Worm (Caenorhabditis elegans): ENCODE results near the gene K06B4.4.

Gene K06B4.4

DNA sequence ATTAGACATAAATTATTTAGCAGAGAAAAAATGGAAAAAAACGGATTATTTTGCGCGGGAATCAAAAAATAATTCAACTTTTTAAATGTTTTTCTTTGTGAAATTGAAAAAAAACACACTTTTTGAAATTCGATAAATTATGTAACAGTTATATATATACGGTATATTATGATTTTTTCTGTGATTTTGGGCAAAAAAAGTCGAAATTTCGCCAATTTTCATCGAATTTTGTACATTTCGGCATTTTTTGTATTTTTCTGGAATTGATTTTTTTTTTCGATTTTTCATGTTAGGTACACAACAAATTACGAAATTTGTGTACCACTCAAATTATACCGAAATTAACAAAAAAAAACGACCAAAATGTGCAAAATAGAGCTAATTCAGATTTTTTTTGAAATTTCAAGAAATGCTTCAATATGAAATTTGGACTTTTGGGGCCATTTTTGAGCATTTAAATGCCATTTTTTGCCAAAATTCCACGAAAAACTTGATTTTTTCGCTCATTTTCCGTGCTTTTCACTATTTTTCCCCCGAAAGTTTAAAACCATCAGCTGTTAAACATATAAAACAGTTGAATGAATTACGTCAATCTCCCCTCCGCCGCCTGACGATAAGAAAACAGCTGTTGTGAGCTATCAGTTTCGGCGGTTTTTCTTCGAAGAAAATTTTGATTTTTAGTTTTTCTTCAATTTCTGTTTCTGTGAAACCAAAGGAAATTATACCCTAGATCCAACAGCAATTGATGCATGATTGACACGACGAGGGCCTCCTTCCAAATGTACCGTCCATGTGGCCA lies 10.5 kb upstream of the K06B4.4 start (continued):
- TF ChIP-seq T20F7.1 (GFP tag; optimal IDR thresholded peaks at IDR 0.05) (no peak), dve-1 (tag; optimal IDR thresholded peaks at IDR 0.05; ENCODE audit: insufficient read depth) (no peak), R02D3.7 (tag; optimal IDR thresholded peaks at IDR 0.05) (no peak), daf-12 (tag; optimal IDR thresholded peaks at IDR 0.05) (no peak), Y48G9A.11 (GFP tag; IDR thresholded peaks at IDR 0.05) (no peak), dpl-1 (GFP tag; optimal IDR thresholded peaks at IDR 0.05) (no peak), Y105C5A.15 (GFP tag; IDR thresholded peaks at IDR 0.05) (no peak), snpc-1.2 (GFP tag; IDR thresholded peaks at IDR 0.05) (no peak), ztf-7 (tag; optimal IDR thresholded peaks at IDR 0.05) (no peak), Y5F2A.4 (GFP tag; optimal IDR thresholded peaks at IDR 0.05) (no peak), ces-1 (GFP tag; optimal IDR thresholded peaks at IDR 0.05) (no peak), dmd-6 (GFP tag; IDR thresholded peaks at IDR 0.05) (peak; percentile 49)

DNA sequence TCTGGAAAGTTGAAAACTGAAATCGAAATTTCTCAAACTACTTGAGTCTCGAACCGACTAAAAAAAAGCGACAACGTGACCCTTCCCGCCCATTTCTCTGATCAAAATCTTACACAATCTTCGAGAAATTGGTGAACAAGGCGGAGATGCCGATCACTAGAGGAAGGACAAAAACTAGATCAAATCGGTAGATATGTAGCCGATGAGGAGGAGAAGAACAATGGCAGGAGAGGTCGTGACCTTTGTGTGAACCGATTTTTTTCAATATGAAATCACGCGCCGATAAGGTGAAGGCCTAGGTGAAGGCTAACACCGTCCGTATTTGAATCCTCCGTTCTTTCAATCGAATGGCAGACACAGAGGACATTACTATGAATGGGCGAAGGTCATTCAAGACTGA lies 8.0 kb upstream of the K06B4.4 start:
- TF ChIP-seq lin-1 (GFP tag; IDR thresholded peaks at IDR 0.05) = no peak
- 0 out of 2 replicates have a peak, but pooled peaks have one; percentile 6 for TF ChIP-seq nhr-41 (GFP tag; IDR thresholded peaks at IDR 0.05)
- TF ChIP-seq nhr-25 (tag; optimal IDR thresholded peaks at IDR 0.05; ENCODE audit: borderline replicate concordance, insufficient read depth) = peak; percentile 94
- 0 out of 2 replicates have a peak, but pooled peaks have one; percentile 7 for TF ChIP-seq tra-1 (GFP tag; IDR thresholded peaks at IDR 0.05)
- TF ChIP-seq hlh-11 (tag; optimal IDR thresholded peaks at IDR 0.05) = peak; percentile 10
- peak in 1 of 2 experiments; percentile 97 for TF ChIP-seq unc-62 (GFP tag; optimal IDR thresholded peaks at IDR 0.05 in 1 of 2)
- no peak for TF ChIP-seq unc-62 (tag; optimal IDR thresholded peaks at IDR 0.05)
- no peak for TF ChIP-seq ceh-28 (tag; optimal IDR thresholded peaks at IDR 0.05)
- peak; percentile 44 for TF ChIP-seq mep-1 (tag; optimal IDR thresholded peaks at IDR 0.05)
- no peak for TF ChIP-seq attf-4 (tag; optimal IDR thresholded peaks at IDR 0.05)
- no peak for TF ChIP-seq zip-11 (GFP tag; IDR thresholded peaks at IDR 0.05)
- TF ChIP-seq mdt-29 (GFP tag; IDR thresholded peaks at IDR 0.05) = no peak
- peak; percentile 55 for TF ChIP-seq hlh-30 (tag; optimal IDR thresholded peaks at IDR 0.05; ENCODE audit: insufficient read depth)
- TF ChIP-seq nhr-28 (tag; optimal IDR thresholded peaks at IDR 0.05) = peak; percentile 20
- no peak for TF ChIP-seq nhr-76 (tag; optimal IDR thresholded peaks at IDR 0.05)
- no peak for TF ChIP-seq ceh-44 (GFP tag; IDR thresholded peaks at IDR 0.05)

DNA sequence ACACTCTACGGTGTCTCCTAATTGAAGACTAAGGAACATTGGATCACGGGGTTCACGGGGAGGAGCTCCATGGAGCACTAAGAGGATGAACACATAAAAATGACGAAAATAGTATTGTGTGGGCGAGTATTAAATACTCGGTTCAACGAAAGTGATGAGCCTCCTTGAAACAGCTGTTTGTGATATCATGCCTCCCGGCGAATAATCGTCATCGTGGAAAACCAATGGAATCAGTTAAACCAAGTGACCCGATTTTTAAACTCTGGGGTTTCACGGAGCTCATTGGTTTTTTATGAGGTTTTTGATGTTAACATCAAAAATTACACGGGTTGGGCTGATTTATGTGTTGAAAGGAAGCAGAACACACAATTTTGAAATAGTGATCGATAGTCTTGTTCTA lies 7.4 kb upstream of the K06B4.4 start:
- TF ChIP-seq Y5F2A.4 (GFP tag; optimal IDR thresholded peaks at IDR 0.05) = no peak
- no peak for TF ChIP-seq ama-1 (optimal IDR thresholded peaks at IDR 0.05)
- no peak for TF ChIP-seq ceh-32 (tag; optimal IDR thresholded peaks at IDR 0.05; ENCODE audit: poor library complexity)
- TF ChIP-seq zfp-2 (tag; optimal IDR thresholded peaks at IDR 0.05) = no peak
- TF ChIP-seq F10B5.3 (tag; optimal IDR thresholded peaks at IDR 0.05) = no peak
- peak; percentile 80 for TF ChIP-seq aha-1 (tag)
- no peak for TF ChIP-seq sdz-12 (GFP tag; optimal IDR thresholded peaks at IDR 0.05)
- no peak for TF ChIP-seq hif-1 (tag; optimal IDR thresholded peaks at IDR 0.05)
- TF ChIP-seq mxl-3 (GFP tag; optimal IDR thresholded peaks at IDR 0.05) = no peak
- no peak for TF ChIP-seq mdt-29 (GFP tag; IDR thresholded peaks at IDR 0.05)
- TF ChIP-seq lin-29 (GFP tag; IDR thresholded peaks at IDR 0.05) = no peak
- no peak for TF ChIP-seq madf-9 (GFP tag; conservative IDR thresholded peaks at IDR 0.05)
- TF ChIP-seq nhr-77 (tag; optimal IDR thresholded peaks at IDR 0.05) = no peak
- no peak for TF ChIP-seq snpc-4 (tag; optimal IDR thresholded peaks at IDR 0.05)
- no peak for TF ChIP-seq arid-1 (GFP tag; conservative IDR thresholded peaks at IDR 0.05)
- TF ChIP-seq daf-19 (GFP tag; conservative IDR thresholded peaks at IDR 0.05) = no peak
- peak; percentile 17; the same call in 1 of the 2 replicates for TF ChIP-seq T26A8.4 (GFP tag; IDR thresholded peaks at IDR 0.05)
- no peak for TF ChIP-seq nhr-11 (tag; optimal IDR thresholded peaks at IDR 0.05)
- TF ChIP-seq ZK546.5 (tag; optimal IDR thresholded peaks at IDR 0.05) = no peak
- no peak for TF ChIP-seq hlh-11 (tag; optimal IDR thresholded peaks at IDR 0.05)
- 0 out of 2 replicates have a peak, but pooled peaks have one; percentile 32 for TF ChIP-seq tra-1 (GFP tag; IDR thresholded peaks at IDR 0.05)
- no peak for TF ChIP-seq hmg-1.1 (GFP tag; IDR thresholded peaks at IDR 0.05)
- no peak for TF ChIP-seq spr-1 (tag; optimal IDR thresholded peaks at IDR 0.05)
- no peak for TF ChIP-seq dmd-9 (GFP tag; IDR thresholded peaks at IDR 0.05)
- no peak for TF ChIP-seq dve-1 (tag; optimal IDR thresholded peaks at IDR 0.05; ENCODE audit: insufficient read depth)
